Worm (Caenorhabditis elegans) whole organism, late embryonic: Measurements from ENCODE around the gene ascc-1.

ENCODE experiments used
- C38D4.7 ChIP-seq: fragments of 200-800 bp; sonication (Bioruptor generic); optimal IDR thresholded peaks from 2 replicates; lab custom pipeline; 2018; ENCODE audit warnings: mild to moderate bottlenecking, missing genetic modification characterization, moderate library complexity, missing compliant biosample characterization
- K09A11.1 ChIP-seq: sonication (generic microtip); optimal IDR thresholded peaks from 2 replicates; lab custom pipeline; 2017; ENCODE audit warnings: antibody characterized with exemption, mild to moderate bottlenecking, missing genetic modification characterization, missing compliant biosample characterization; ENCODE audit not compliant: insufficient read depth
- ama-1 ChIP-seq: fragments of 150-350 bp; optimal IDR thresholded peaks from 2 replicates; lab custom pipeline; 2014
- ceh-34 ChIP-seq: sonication (generic microtip); optimal IDR thresholded peaks from 2 replicates; lab custom pipeline; 2016; ENCODE audit warnings: mild to moderate bottlenecking, missing genetic modification characterization, missing compliant biosample characterization
- ceh-48 ChIP-seq: sonication (generic microtip); optimal IDR thresholded peaks from 2 replicates; lab custom pipeline; 2016; ENCODE audit warnings: missing genetic modification characterization, inconsistent platforms, missing compliant biosample characterization
- che-1 ChIP-seq: sonication (generic microtip); optimal IDR thresholded peaks from 2 replicates; lab custom pipeline; 2016; ENCODE audit warnings: mild to moderate bottlenecking, missing genetic modification characterization, missing compliant biosample characterization
- ets-4 ChIP-seq: sonication (generic microtip); optimal IDR thresholded peaks from 2 replicates; lab custom pipeline; 2016; ENCODE audit warnings: missing genetic modification characterization, missing compliant biosample characterization
- fkh-10 ChIP-seq: fragments of 150-350 bp; optimal IDR thresholded peaks from 2 replicates; lab custom pipeline; 2014; ENCODE audit warnings: missing biosample characterization, missing genetic modification reagents, missing genetic modification characterization
- gmeb-2 ChIP-seq: sonication (generic microtip); optimal IDR thresholded peaks from 2 replicates; lab custom pipeline; 2016; ENCODE audit warnings: missing genetic modification characterization, inconsistent platforms, missing compliant biosample characterization
- nhr-11 ChIP-seq: fragments of 150-350 bp; optimal IDR thresholded peaks from 2 replicates; lab custom pipeline; 2014; ENCODE audit warnings: missing biosample characterization, missing genetic modification characterization
- pag-3 ChIP-seq: sonication (generic microtip); optimal IDR thresholded peaks from 2 replicates; lab custom pipeline; 2016; ENCODE audit warnings: missing compliant biosample characterization, missing genetic modification characterization, borderline replicate concordance
- pha-4 ChIP-seq: fragments of 150-350 bp; optimal IDR thresholded peaks from 2 replicates; lab custom pipeline; 2018; ENCODE audit warnings: missing biosample characterization, missing genetic modification reagents, missing genetic modification characterization
- pqm-1 ChIP-seq: sonication (generic microtip); optimal IDR thresholded peaks from 2 replicates; lab custom pipeline; 2016; ENCODE audit warnings: missing genetic modification characterization, missing compliant biosample characterization
- tbx-7 ChIP-seq: sonication (generic microtip); optimal IDR thresholded peaks from 2 replicates; lab custom pipeline; 2016; ENCODE audit warnings: missing genotype, missing genetic modification characterization, missing compliant biosample characterization

DNA sequence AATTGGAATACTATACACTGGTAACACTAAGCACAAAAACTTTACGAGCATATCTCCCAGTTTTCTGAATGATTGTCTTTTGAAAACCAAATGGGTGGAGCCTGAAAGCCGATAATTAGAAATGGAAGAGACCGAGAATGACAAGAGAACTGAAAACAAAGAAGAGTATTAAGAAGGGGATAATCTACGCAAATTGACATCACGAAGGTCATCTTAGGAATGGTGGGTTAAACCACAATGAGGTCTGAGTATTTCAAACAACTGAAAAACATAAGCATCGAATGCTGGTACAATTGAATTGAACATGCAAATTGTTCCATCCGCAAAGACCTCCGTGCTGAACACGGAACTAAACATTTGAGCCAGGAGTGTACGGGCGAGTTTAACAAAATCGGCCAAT lies 18.0 kb upstream of the ascc-1 start, which contains the start of gene spp-24:
- TF ChIP-seq ama-1 (lab: Kevin White, UChicago) (no peak), pag-3 (tag; lab: Kevin White, UChicago) (no peak), K09A11.1 (tag; lab: Kevin White, UChicago) (no peak), pqm-1 (tag; lab: Kevin White, UChicago) (no peak), gmeb-2 (tag; lab: Kevin White, UChicago) (no peak), ceh-34 (no peak), C38D4.7 (no peak), tbx-7 (no peak), che-1 (tag; lab: Kevin White, UChicago) (no peak), fkh-10 (no peak), pha-4 (tag; lab: Kevin White, UChicago) (no peak), nhr-11 (no peak), ceh-48 (tag; lab: Kevin White, UChicago) (no peak), ets-4 (tag; lab: Kevin White, UChicago) (no peak)
